Fruit fly (Drosophila melanogaster) whole organism, embryonic: ENCODE results near the gene CG10508.

ENCODE experiments used
- Abd-B ChIP-seq: fragments of 200-800 bp; sonication (Bioruptor generic); optimal IDR thresholded peaks from 2 replicates; lab custom pipeline; 2018; ENCODE audit warnings: missing biosample characterization, mild to moderate bottlenecking, missing genetic modification characterization, moderate library complexity
- Adf1 ChIP-seq: fragments of 200-800 bp; sonication (Bioruptor generic); IDR thresholded peaks from 2 replicates; pipeline ENCODE4 v1.3.6; 2022; ENCODE audit warnings: missing biosample characterization, missing genetic modification characterization
- Bteb2 ChIP-seq: fragments of 200-800 bp; sonication (Bioruptor generic); optimal IDR thresholded peaks from 2 replicates; lab custom pipeline; 2016; ENCODE audit warnings: missing biosample characterization, missing genetic modification characterization
- C15 ChIP-seq: fragments of 200-800 bp; sonication (Bioruptor generic); IDR thresholded peaks from 3 replicates; pipeline ENCODE4 v1.3.6; 2022; ENCODE audit warnings: missing biosample characterization, missing genetic modification characterization
- CG10274 ChIP-seq: fragments of 200-800 bp; sonication (Bioruptor generic); optimal IDR thresholded peaks from 3 replicates; lab custom pipeline; 2017; ENCODE audit warnings: missing biosample characterization, mild to moderate bottlenecking, missing genetic modification characterization
- CG13123 ChIP-seq: fragments of 200-800 bp; sonication (Bioruptor generic); optimal IDR thresholded peaks from 2 replicates; lab custom pipeline; 2016; ENCODE audit warnings: missing biosample characterization, missing genetic modification characterization
- CG15696 ChIP-seq: fragments of 200-800 bp; sonication (Bioruptor generic); optimal IDR thresholded peaks from 2 replicates; lab custom pipeline; 2019; ENCODE audit warnings: missing biosample characterization, mild to moderate bottlenecking, missing genetic modification characterization, moderate library complexity
- CG17612 ChIP-seq: fragments of 200-800 bp; sonication (Bioruptor generic); IDR thresholded peaks from 2 replicates; pipeline ENCODE4 v1.3.6; 2022; ENCODE audit warnings: missing biosample characterization, missing genetic modification characterization
- CG17912 ChIP-seq: fragments of 200-800 bp; sonication (Bioruptor generic); optimal IDR thresholded peaks from 2 replicates; lab custom pipeline; 2018; ENCODE audit warnings: missing biosample characterization, mild to moderate bottlenecking, missing genetic modification characterization
- CG2202 ChIP-seq: fragments of 200-800 bp; sonication (Bioruptor generic); optimal IDR thresholded peaks from 2 replicates; lab custom pipeline; 2018; ENCODE audit warnings: missing biosample characterization, mild to moderate bottlenecking, missing genetic modification characterization
- CG31441 ChIP-seq: fragments of 200-800 bp; sonication (Bioruptor generic); IDR thresholded peaks from 2 replicates; pipeline ENCODE4 v1.3.6; 2022; ENCODE audit warnings: missing biosample characterization, missing genetic modification characterization
- CG34224 ChIP-seq: fragments of 200-800 bp; sonication (Bioruptor generic); IDR thresholded peaks from 3 replicates; pipeline ENCODE4 v1.3.6; 2022; ENCODE audit warnings: missing biosample characterization, missing genetic modification characterization; ENCODE audit not compliant: partially characterized antibody
- CG4617 ChIP-seq: fragments of 200-800 bp; sonication (Bioruptor generic); optimal IDR thresholded peaks from 3 replicates; lab custom pipeline; 2016; ENCODE audit warnings: missing biosample characterization, missing genetic modification characterization, borderline replicate concordance
- CG6272 ChIP-seq: fragments of 200-800 bp; sonication (Bioruptor generic); IDR thresholded peaks from 2 replicates; pipeline ENCODE4 v1.3.6; 2022; ENCODE audit warnings: missing biosample characterization, missing genetic modification characterization
- CG6683 ChIP-seq: fragments of 200-800 bp; sonication (Bioruptor generic); optimal IDR thresholded peaks from 2 replicates; lab custom pipeline; 2017; ENCODE audit warnings: missing biosample characterization, mild to moderate bottlenecking, missing genetic modification characterization, missing genetic modification reagents
- CG7928 ChIP-seq: fragments of 200-800 bp; sonication (Bioruptor generic); optimal IDR thresholded peaks from 2 replicates; lab custom pipeline; 2017; ENCODE audit warnings: missing biosample characterization, mild to moderate bottlenecking, missing genetic modification characterization
- CG9215 ChIP-seq: fragments of 200-800 bp; sonication (Bioruptor generic); IDR thresholded peaks from 2 replicates; pipeline ENCODE4 v1.3.6; 2022; ENCODE audit warnings: missing biosample characterization, missing genetic modification characterization
- CG9797 ChIP-seq: fragments of 200-800 bp; sonication (Bioruptor generic); optimal IDR thresholded peaks from 3 replicates; lab custom pipeline; 2018; ENCODE audit warnings: missing biosample characterization, mild to moderate bottlenecking, missing genetic modification characterization
- CoRest ChIP-seq: fragments of 200-800 bp; sonication (Bioruptor generic); optimal IDR thresholded peaks from 3 replicates; lab custom pipeline; 2018; ENCODE audit warnings: missing biosample characterization, mild to moderate bottlenecking, missing genetic modification characterization, moderate library complexity
- E2f2 ChIP-seq: fragments of 200-800 bp; sonication (Bioruptor generic); IDR thresholded peaks from 2 replicates; pipeline ENCODE4 v1.3.6; 2022; ENCODE audit warnings: missing biosample characterization, missing genetic modification characterization
- Ets65A ChIP-seq: fragments of 200-800 bp; sonication (Bioruptor generic); peaks from one replicate; lab custom pipeline; 2016; ENCODE audit warnings: missing biosample characterization, missing genetic modification characterization
- Ets97D ChIP-seq: fragments of 200-800 bp; sonication (Bioruptor generic); optimal IDR thresholded peaks from 3 replicates; lab custom pipeline; 2016; ENCODE audit warnings: missing biosample characterization, missing genetic modification characterization
- HLHmδ ChIP-seq: fragments of 200-800 bp; sonication (Bioruptor generic); optimal IDR thresholded peaks from 2 replicates; lab custom pipeline; 2018; ENCODE audit warnings: missing biosample characterization, mild to moderate bottlenecking, missing genetic modification characterization, moderate library complexity
- Hand ChIP-seq: fragments of 200-800 bp; sonication (Bioruptor generic); optimal IDR thresholded peaks from 2 replicates; lab custom pipeline; 2017; ENCODE audit warnings: mild to moderate bottlenecking, missing biosample characterization, missing genetic modification reagents, missing genetic modification characterization
- Hey ChIP-seq: fragments of 200-800 bp; sonication (Bioruptor generic); optimal IDR thresholded peaks from 3 replicates; lab custom pipeline; 2018; ENCODE audit warnings: missing biosample characterization, mild to moderate bottlenecking, missing genetic modification characterization
- Hmr ChIP-seq: fragments of 200-800 bp; sonication (Bioruptor generic); optimal IDR thresholded peaks from 3 replicates; lab custom pipeline; 2017; ENCODE audit warnings: mild to moderate bottlenecking, missing biosample characterization, missing genetic modification reagents, missing genetic modification characterization
- Hr39 ChIP-seq: fragments of >200 bp; optimal IDR thresholded peaks from 2 replicates; lab custom pipeline; 2017
- Hr51 ChIP-seq, 2 experiments: fragments of 200-800 bp; sonication (Bioruptor generic); optimal IDR thresholded peaks; 2 replicates in 1 of 2; 3 replicates in 1 of 2; lab custom pipeline; 2016 to 2018; ENCODE audit warnings: missing biosample characterization in 2 of 2, missing genetic modification characterization in 2 of 2, mild to moderate bottlenecking in 1 of 2, moderate library complexity in 1 of 2
- Lpt ChIP-seq: fragments of >200 bp; optimal IDR thresholded peaks from 2 replicates; lab custom pipeline; 2018; ENCODE audit warnings: missing biosample characterization, missing genetic modification characterization
- Mes4 ChIP-seq: fragments of 200-800 bp; sonication (Bioruptor generic); optimal IDR thresholded peaks from 2 replicates; lab custom pipeline; 2016; ENCODE audit warnings: missing biosample characterization, missing genetic modification characterization
- Neu2 ChIP-seq: fragments of 200-800 bp; sonication (Bioruptor generic); optimal IDR thresholded peaks from 3 replicates; lab custom pipeline; 2016; ENCODE audit warnings: missing biosample characterization, missing genetic modification characterization, borderline replicate concordance
- Sry-δ ChIP-seq: fragments of 200-800 bp; sonication (Bioruptor generic); optimal IDR thresholded peaks from 2 replicates; lab custom pipeline; 2016; ENCODE audit warnings: missing biosample characterization, missing genetic modification characterization
- Tbp ChIP-seq: fragments of >200 bp; optimal IDR thresholded peaks from 2 replicates; lab custom pipeline; 2018; ENCODE audit warnings: missing biosample characterization, missing genetic modification characterization
- br ChIP-seq: fragments of >200 bp; optimal IDR thresholded peaks from 2 replicates; lab custom pipeline; 2017
- chinmo ChIP-seq: fragments of 200-800 bp; sonication (Bioruptor generic); IDR thresholded peaks from 4 replicates; pipeline ENCODE4 v1.3.6; 2022; ENCODE audit warnings: missing biosample characterization, missing genetic modification characterization; ENCODE audit not compliant: partially characterized antibody
- ci ChIP-seq: fragments of 200-800 bp; sonication (Bioruptor generic); IDR thresholded peaks from 3 replicates; pipeline ENCODE4 v1.3.6; 2022; ENCODE audit warnings: missing biosample characterization, missing genetic modification characterization
- crc ChIP-seq: fragments of 200-800 bp; sonication (Bioruptor generic); optimal IDR thresholded peaks from 2 replicates; lab custom pipeline; 2016; ENCODE audit warnings: missing biosample characterization, missing genetic modification characterization
- crol ChIP-seq: fragments of 200-800 bp; sonication (Bioruptor generic); IDR thresholded peaks from 2 replicates; pipeline ENCODE4 v1.3.6; 2022; ENCODE audit warnings: missing biosample characterization, missing genetic modification characterization
- crp ChIP-seq, 2 experiments: fragments of 200-800 bp; sonication (Bioruptor generic); optimal IDR thresholded peaks; 2 replicates in 1 of 2; 3 replicates in 1 of 2; lab custom pipeline; 2017; ENCODE audit warnings: missing biosample characterization in 2 of 2, missing genetic modification characterization in 2 of 2, mild to moderate bottlenecking in 1 of 2, moderate library complexity in 1 of 2
- dan ChIP-seq: fragments of 200-800 bp; sonication (Bioruptor generic); IDR thresholded peaks from 2 replicates; pipeline ENCODE4 v1.3.6; 2022; ENCODE audit warnings: missing biosample characterization, missing genetic modification characterization
- dmrt99B ChIP-seq: fragments of 200-800 bp; sonication (Bioruptor generic); optimal IDR thresholded peaks from 2 replicates; lab custom pipeline; 2018; ENCODE audit warnings: missing biosample characterization, mild to moderate bottlenecking, missing genetic modification characterization, moderate library complexity
- exex ChIP-seq: fragments of 200-800 bp; sonication (Bioruptor generic); optimal IDR thresholded peaks from 4 replicates; lab custom pipeline; 2018; ENCODE audit warnings: missing biosample characterization, mild to moderate bottlenecking, missing genetic modification characterization, moderate library complexity
- fd102C ChIP-seq: fragments of 200-800 bp; sonication (Bioruptor generic); optimal IDR thresholded peaks from 2 replicates; lab custom pipeline; 2018; ENCODE audit warnings: missing biosample characterization, mild to moderate bottlenecking, missing genetic modification characterization, moderate library complexity
- jigr1 ChIP-seq: fragments of 200-800 bp; sonication (Bioruptor generic); IDR thresholded peaks from 3 replicates; pipeline ENCODE4 v1.3.6; 2022; ENCODE audit warnings: missing biosample characterization, missing genetic modification characterization
- jing ChIP-seq: fragments of 200-800 bp; sonication (Bioruptor generic); optimal IDR thresholded peaks from 2 replicates; lab custom pipeline; 2018; ENCODE audit warnings: missing biosample characterization, mild to moderate bottlenecking, missing genetic modification characterization
- mirr ChIP-seq: fragments of 200-800 bp; sonication (Bioruptor generic); optimal IDR thresholded peaks from 3 replicates; lab custom pipeline; 2018; ENCODE audit warnings: missing biosample characterization, mild to moderate bottlenecking, missing genetic modification characterization
- otp ChIP-seq: fragments of 200-800 bp; sonication (Bioruptor generic); IDR thresholded peaks from 3 replicates; pipeline ENCODE4, ENCODE4 v1.3.6; 2022; ENCODE audit warnings: missing biosample characterization, missing genetic modification characterization
- pb ChIP-seq: fragments of 200-800 bp; sonication (Bioruptor generic); optimal IDR thresholded peaks from 3 replicates; lab custom pipeline; 2016; ENCODE audit warnings: missing biosample characterization, missing genetic modification characterization
- pnt ChIP-seq: fragments of 200-800 bp; sonication (Bioruptor generic); optimal IDR thresholded peaks from 3 replicates; lab custom pipeline; 2016; ENCODE audit warnings: missing biosample characterization, missing genetic modification characterization
- sens-2 ChIP-seq: fragments of 200-800 bp; sonication (Bioruptor generic); IDR thresholded peaks from 2 replicates; pipeline ENCODE4 v1.3.6; 2022; ENCODE audit warnings: missing biosample characterization, missing genetic modification characterization
- tx ChIP-seq: fragments of 200-800 bp; sonication (Bioruptor generic); optimal IDR thresholded peaks from 2 replicates; lab custom pipeline; 2016; ENCODE audit warnings: missing biosample characterization, missing genetic modification characterization
- zen2 ChIP-seq: fragments of 200-800 bp; sonication (Bioruptor generic); IDR thresholded peaks from 3 replicates; pipeline ENCODE4 v1.3.6; 2022; ENCODE audit warnings: missing biosample characterization, missing genetic modification characterization; ENCODE audit not compliant: partially characterized antibody

Gene CG10508

dm6 chr3L:21196563-21196962 lies 13.5 kb upstream of the CG10508 start, which contains the start of the genes Targ3 and park:
TSS of gene Targ3 (plus strand) at chr3L:21196831.
TSS of gene park (minus strand) at chr3L:21196853.
- TF ChIP-seq CG7928 (GFP tag; lab: Kevin White, UChicago) = no peak
- TF ChIP-seq CG6272 = 0 out of 2 replicates have a peak, but pooled peaks have one; percentile 11
- no peak for TF ChIP-seq exex
- TF ChIP-seq jigr1 (GFP tag; lab: Robert Waterston, UW) = no peak
- no peak for TF ChIP-seq sens-2 (GFP tag; lab: Robert Waterston, UW)
- TF ChIP-seq zen2 (GFP tag; lab: Robert Waterston, UW) = no peak
- no peak for TF ChIP-seq HLHmδ
- no peak for TF ChIP-seq CG10274 (GFP tag; lab: Kevin White, UChicago)
- TF ChIP-seq ci (GFP tag; lab: Robert Waterston, UW) = peak; percentile 64; the same call in 1 of the 3 replicates
- TF ChIP-seq Bteb2 (GFP tag; lab: Kevin White, UChicago) = peak; percentile 19
- TF ChIP-seq CG9797 (GFP tag; lab: Kevin White, UChicago) = peak; percentile 9
- TF ChIP-seq pnt = no peak
- TF ChIP-seq mirr = peak; percentile 40
- no peak for TF ChIP-seq Lpt
- peak; percentile 35 for TF ChIP-seq tx
- no peak for TF ChIP-seq Hey (tag; lab: Kevin White, UChicago)
- TF ChIP-seq Hr51 (GFP tag; optimal IDR thresholded peaks at IDR 0.05; lab: Kevin White, UChicago) = peak in 1 of 2 experiments; percentile 48
- TF ChIP-seq Abd-B = no peak
- TF ChIP-seq CG4617 (GFP tag; lab: Kevin White, UChicago) = peak; percentile 57
- TF ChIP-seq crc (GFP tag; lab: Kevin White, UChicago) = no peak
- no peak for TF ChIP-seq CG17912 (GFP tag; lab: Kevin White, UChicago)
- TF ChIP-seq pb (GFP tag; lab: Kevin White, UChicago) = no peak
- TF ChIP-seq CG6683 (GFP tag; lab: Kevin White, UChicago) = no peak
- no peak for TF ChIP-seq fd102C (GFP tag; lab: Kevin White, UChicago)
- TF ChIP-seq Tbp = no peak
- TF ChIP-seq C15 = no peak
- TF ChIP-seq Hand (GFP tag; lab: Kevin White, UChicago) = no peak
- peak; percentile 53 for TF ChIP-seq Ets97D (GFP tag; lab: Kevin White, UChicago)
- TF ChIP-seq Hmr (GFP tag; lab: Kevin White, UChicago) = peak; percentile 49
- no peak for TF ChIP-seq CG9215
- TF ChIP-seq crp (GFP tag; optimal IDR thresholded peaks at IDR 0.05; lab: Kevin White, UChicago) = peak; percentile 45 to 92
- TF ChIP-seq CoRest = peak; percentile 31
- 0 out of 3 replicates have a peak, but pooled peaks have one; percentile 9 for TF ChIP-seq otp
- no peak for TF ChIP-seq Hr39
- no peak for TF ChIP-seq dmrt99B (tag; lab: Kevin White, UChicago)
- no peak for TF ChIP-seq crol (GFP tag; lab: Robert Waterston, UW)
- no peak for TF ChIP-seq br (lab: Kevin White, UChicago)
- TF ChIP-seq CG17612 (GFP tag; lab: Robert Waterston, UW) = no peak
- TF ChIP-seq CG34224 = no peak
- peak; percentile 10 for TF ChIP-seq CG13123
- TF ChIP-seq Mes4 (GFP tag; lab: Kevin White, UChicago) = peak; percentile 2
- no peak for TF ChIP-seq Ets65A (GFP tag; lab: Kevin White, UChicago)
- no peak for TF ChIP-seq Adf1 (GFP tag; lab: Robert Waterston, UW)
- TF ChIP-seq CG2202 (tag; lab: Kevin White, UChicago) = no peak
- TF ChIP-seq chinmo = no peak
- TF ChIP-seq dan (GFP tag; lab: Robert Waterston, UW) = no peak
- TF ChIP-seq Neu2 (GFP tag; lab: Kevin White, UChicago) = no peak
- no peak for TF ChIP-seq CG31441 (GFP tag; lab: Robert Waterston, UW)
- TF ChIP-seq jing (GFP tag; lab: Kevin White, UChicago) = no peak
- peak; percentile 20 for TF ChIP-seq Sry-δ
- TF ChIP-seq E2f2 (GFP tag; lab: Robert Waterston, UW) = peak; percentile 90
- TF ChIP-seq CG15696 (tag; lab: Kevin White, UChicago) = no peak
